Worm (Caenorhabditis elegans): ENCODE results near the gene npp-1.
"Not testable (repeated sequence)": the region's sequence is repeated elsewhere in the genome, so short reads cannot be mapped to it uniquely, and the experiment has no call there.

ce11 chrIV:9894331-9894730, 36.0 kb downstream of the npp-1 start, which contains the start of gene msp-77:
- not testable (repeated sequence) for TF ChIP-seq Y67H2A.10 (GFP tag; conservative IDR thresholded peaks at IDR 0.05); hsf-1 (GFP tag; IDR thresholded peaks at IDR 0.05); F39B2.1 (GFP tag; IDR thresholded peaks at IDR 0.05); pha-4 (tag; optimal IDR thresholded peaks at IDR 0.05); madf-6 (GFP tag; IDR thresholded peaks at IDR 0.05); ets-4 (GFP tag; optimal IDR thresholded peaks at IDR 0.05); nhr-120 (GFP tag; IDR thresholded peaks at IDR 0.05); let-526 (GFP tag; IDR thresholded peaks at IDR 0.05); Y79H2A.3 (GFP tag; conservative IDR thresholded peaks at IDR 0.05); ama-1 (optimal IDR thresholded peaks at IDR 0.05); ama-1 (GFP tag; optimal IDR thresholded peaks at IDR 0.05); C17E4.6 (GFP tag; IDR thresholded peaks at IDR 0.05)

All from whole organism, young adult.